Fruit fly (Drosophila melanogaster) whole organism, wandering third instar larva: ENCODE measurements around the gene Tti1.

Experiments
- Abd-B ChIP-seq: fragments of >200 bp; optimal IDR thresholded peaks from 2 replicates; lab custom pipeline; 2017; ENCODE audit warnings: missing biosample characterization, missing genetic modification characterization
- CG9705 ChIP-seq: fragments of 200-800 bp; sonication (Bioruptor generic); optimal IDR thresholded peaks from 2 replicates; lab custom pipeline; 2018; ENCODE audit warnings: missing biosample characterization, mild to moderate bottlenecking, missing genetic modification characterization
- CrebA ChIP-seq: fragments of 200-800 bp; sonication (Bioruptor generic); optimal IDR thresholded peaks from 2 replicates; lab custom pipeline; 2016; ENCODE audit warnings: missing biosample characterization, mild to moderate bottlenecking, missing genetic modification characterization, borderline replicate concordance
- Dfd ChIP-seq: fragments of >200 bp; optimal IDR thresholded peaks from 2 replicates; lab custom pipeline; 2017; ENCODE audit warnings: missing biosample characterization, missing genetic modification characterization
- Dif ChIP-seq: fragments of 200-275, 200-300 bp; sonication (Bioruptor generic); optimal IDR thresholded peaks from 2 replicates; lab custom pipeline; 2018; ENCODE audit warnings: missing biosample characterization, missing genetic modification characterization; ENCODE audit not compliant: partially characterized antibody
- GATAd ChIP-seq: sonication (Bioruptor generic); optimal IDR thresholded peaks from 2 replicates; lab custom pipeline; 2016; ENCODE audit warnings: missing biosample characterization, missing genetic modification characterization
- HLH106 ChIP-seq: fragments of 200-800 bp; optimal IDR thresholded peaks from 3 replicates; lab custom pipeline; 2019; ENCODE audit warnings: missing biosample characterization, mild to moderate bottlenecking, missing genetic modification characterization, moderate library complexity
- Hnf4 ChIP-seq: fragments of 200-800 bp; sonication (Bioruptor generic); optimal IDR thresholded peaks from 2 replicates; lab custom pipeline; 2016; ENCODE audit warnings: missing biosample characterization, mild to moderate bottlenecking, missing genetic modification characterization
- Hr78 ChIP-seq: fragments of >200 bp; optimal IDR thresholded peaks from 2 replicates; lab custom pipeline; 2017; ENCODE audit warnings: missing biosample characterization, missing genetic modification characterization
- Hr83 ChIP-seq: fragments of 200-300 bp; sonication (Bioruptor generic); optimal IDR thresholded peaks from 2 replicates; lab custom pipeline; 2016; ENCODE audit warnings: missing biosample characterization, mild to moderate bottlenecking, missing genetic modification characterization, moderate library complexity; ENCODE audit not compliant: poor library complexity, severe bottlenecking
- Jra ChIP-seq: sonication (Bioruptor generic); optimal IDR thresholded peaks from 2 replicates; lab custom pipeline; 2016; ENCODE audit warnings: missing biosample characterization, missing genetic modification characterization
- Mio ChIP-seq: sonication (Bioruptor generic); optimal IDR thresholded peaks from 2 replicates; lab custom pipeline; 2016; ENCODE audit warnings: missing biosample characterization, missing genetic modification characterization
- Myc ChIP-seq: fragments of >200 bp; optimal IDR thresholded peaks from 2 replicates; lab custom pipeline; 2017
- N ChIP-seq: fragments of >200 bp; optimal IDR thresholded peaks from 2 replicates; lab custom pipeline; 2018; ENCODE audit warnings: missing biosample characterization, missing external identifiers, missing genetic modification characterization
- OdsH ChIP-seq: fragments of 200-800 bp; sonication (Bioruptor generic); optimal IDR thresholded peaks from 2 replicates; lab custom pipeline; 2016; ENCODE audit warnings: missing biosample characterization, mild to moderate bottlenecking, missing genetic modification characterization
- Rel ChIP-seq, 2 experiments: fragments of 200-800 bp; sonication (Bioruptor generic) in 1 of 2; optimal IDR thresholded peaks; 2 replicates in 1 of 2; 3 replicates in 1 of 2; lab custom pipeline; 2016 to 2019; ENCODE audit warnings: mild to moderate bottlenecking in 2 of 2, missing biosample characterization in 2 of 2, missing genetic modification characterization in 2 of 2, moderate library complexity in 1 of 2
- Sp1 ChIP-seq: fragments of 200-800 bp; sonication (Bioruptor generic); optimal IDR thresholded peaks from 3 replicates; lab custom pipeline; 2019; ENCODE audit warnings: missing biosample characterization, mild to moderate bottlenecking, missing genetic modification characterization, moderate library complexity
- br ChIP-seq: fragments of 200-800 bp; sonication (Bioruptor generic); optimal IDR thresholded peaks from 2 replicates; lab custom pipeline; 2016; ENCODE audit warnings: missing biosample characterization, missing genetic modification characterization
- dl ChIP-seq, 2 experiments: fragments of 175-275, 200-275 bp in 1 of 2; fragments of 200-275 bp in 1 of 2; sonication (Bioruptor generic); optimal IDR thresholded peaks; lab custom pipeline; 2018; ENCODE audit warnings: mild to moderate bottlenecking in 2 of 2, missing biosample characterization in 2 of 2, missing genetic modification characterization in 2 of 2, moderate library complexity in 2 of 2; ENCODE audit not compliant: partially characterized antibody in 2 of 2, insufficient read depth in 1 of 2
- dmrt93B ChIP-seq: fragments of 200-800 bp; sonication (Bioruptor generic); optimal IDR thresholded peaks from 2 replicates; lab custom pipeline; 2018; ENCODE audit warnings: missing biosample characterization, mild to moderate bottlenecking, missing genetic modification characterization
- dsf ChIP-seq: sonication (Bioruptor generic); optimal IDR thresholded peaks from 2 replicates; lab custom pipeline; 2016; ENCODE audit warnings: missing biosample characterization, missing genetic modification characterization, borderline replicate concordance
- ey ChIP-seq: fragments of 200-800 bp; sonication (Bioruptor generic); optimal IDR thresholded peaks from 2 replicates; lab custom pipeline; 2016; ENCODE audit warnings: missing biosample characterization, missing genetic modification characterization
- foxo ChIP-seq, 2 experiments: fragments of 200-800 bp; sonication (Bioruptor generic); optimal IDR thresholded peaks; 2 replicates in 1 of 2; 3 replicates in 1 of 2; lab custom pipeline; 2016 to 2017; ENCODE audit warnings: missing biosample characterization in 2 of 2, missing genetic modification characterization in 2 of 2
- jim ChIP-seq: fragments of 175-275, 200-325 bp; sonication (Bioruptor generic); optimal IDR thresholded peaks from 2 replicates; lab custom pipeline; 2016; ENCODE audit warnings: missing biosample characterization, mild to moderate bottlenecking, missing genetic modification characterization
- lola ChIP-seq: fragments of >200 bp; optimal IDR thresholded peaks from 2 replicates; lab custom pipeline; 2017; ENCODE audit warnings: missing biosample characterization, missing genetic modification characterization
- pan ChIP-seq: fragments of >200 bp; optimal IDR thresholded peaks from 2 replicates; lab custom pipeline; 2017
- psq ChIP-seq: fragments of 200-800 bp; sonication (Bioruptor generic); optimal IDR thresholded peaks from 3 replicates; lab custom pipeline; 2017; ENCODE audit warnings: missing biosample characterization, mild to moderate bottlenecking, missing genetic modification characterization, moderate library complexity
- rgr ChIP-seq: fragments of 200-800 bp; sonication (Bioruptor generic); optimal IDR thresholded peaks from 3 replicates; lab custom pipeline; 2016; ENCODE audit warnings: missing biosample characterization, mild to moderate bottlenecking, missing genetic modification characterization
- sv ChIP-seq: fragments of 200-800 bp; sonication (Bioruptor generic); optimal IDR thresholded peaks from 3 replicates; lab custom pipeline; 2016; ENCODE audit warnings: missing biosample characterization, missing genetic modification characterization
- tai ChIP-seq: sonication (Bioruptor generic); optimal IDR thresholded peaks from 2 replicates; lab custom pipeline; 2016; ENCODE audit warnings: missing biosample characterization, missing genetic modification characterization
- usp ChIP-seq: fragments of >200 bp; optimal IDR thresholded peaks from 2 replicates; lab custom pipeline; 2017; ENCODE audit warnings: missing biosample characterization, missing genetic modification characterization

Tti1 gene

dm6 chr3R:9762955-9763931 is 8.8 kb upstream of the Tti1 start, which contains the start of the genes Snap24 and CG8478:
TSS of gene Snap24 (minus strand) at chr3R:9763150.
TSS of gene CG8478 (plus strand) at chr3R:9763650.
- TF ChIP-seq Jra (GFP tag; lab: Kevin White, UChicago) (peak; percentile 64), Myc (lab: Kevin White, UChicago) (peak; percentile 2), N (GFP tag; lab: Kevin White, UChicago) (peak; percentile 8), Dfd (GFP tag; lab: Kevin White, UChicago) (no peak), Rel (GFP tag; optimal IDR thresholded peaks at IDR 0.05; lab: Kevin White, UChicago) (no peak), Rel (tag; optimal IDR thresholded peaks at IDR 0.05; lab: Kevin White, UChicago) (peak; percentile 31)

dm6 chr3R:9759360-9760191 is 5.1 kb upstream of the Tti1 start, which contains the start of gene Mpi:
TSS of gene Mpi (plus strand) at chr3R:9759622.
- TF ChIP-seq jim (GFP tag; lab: Kevin White, UChicago) (no peak), Dif (GFP tag; lab: Kevin White, UChicago) (no peak), sv (GFP tag; lab: Kevin White, UChicago) (no peak), Myc (lab: Kevin White, UChicago) (peak; percentile 79), OdsH (peak; percentile 20)

- TF ChIP-seq Myc (lab: Kevin White, UChicago) (peak; percentile 8), CrebA (GFP tag; lab: Kevin White, UChicago) (no peak)
Observed at dm6 chr3R:9756187-9756586, 1.7 kb upstream of the Tti1 start, which contains the start of the genes Alg12 and Rpt3R. TSS of gene Alg12 (plus strand) at chr3R:9756491. TSS of gene Rpt3R (minus strand) at chr3R:9756510.

dm6 chr3R:9747900-9748663 is 6.4 kb downstream of the Tti1 start:
- no peak for TF ChIP-seq Hnf4
- TF ChIP-seq jim (GFP tag; lab: Kevin White, UChicago): no peak
- no peak for TF ChIP-seq rgr (GFP tag; lab: Kevin White, UChicago)
- no peak for TF ChIP-seq Hr78 (GFP tag; lab: Kevin White, UChicago)

dm6 chr3R:9747875-9747899 is 6.8 kb downstream of the Tti1 start, which contains the start of gene PpD3:
TSS of gene PpD3 (plus strand) at chr3R:9747875.
- no peak for TF ChIP-seq Sp1 (GFP tag; lab: Kevin White, UChicago)
- TF ChIP-seq lola (GFP tag; lab: Kevin White, UChicago): no peak
- TF ChIP-seq CG9705: no peak
- no peak for TF ChIP-seq N (GFP tag; lab: Kevin White, UChicago)
- no peak for TF ChIP-seq tai
- TF ChIP-seq foxo (GFP tag; optimal IDR thresholded peaks at IDR 0.05; lab: Kevin White, UChicago): no peak
- TF ChIP-seq Dfd (GFP tag; lab: Kevin White, UChicago): no peak
- no peak for TF ChIP-seq Hnf4
- no peak for TF ChIP-seq ey (GFP tag; lab: Kevin White, UChicago)
- TF ChIP-seq usp (GFP tag; lab: Kevin White, UChicago): no peak
- TF ChIP-seq CrebA (GFP tag; lab: Kevin White, UChicago): no peak
- TF ChIP-seq Rel (GFP tag; optimal IDR thresholded peaks at IDR 0.05; lab: Kevin White, UChicago): no peak
- TF ChIP-seq Rel (tag; optimal IDR thresholded peaks at IDR 0.05; lab: Kevin White, UChicago): no peak
- TF ChIP-seq psq: no peak
- TF ChIP-seq, all 38 proteins: peak for 0

dm6 chr3R:9747272-9747874 is 7.1 kb downstream of the Tti1 start, which contains the start of gene CG12948:
TSS of gene CG12948 (minus strand) at chr3R:9747744.
- no peak for TF ChIP-seq Hr78 (GFP tag; lab: Kevin White, UChicago)
- TF ChIP-seq dl (GFP tag; optimal IDR thresholded peaks at IDR 0.05; lab: Kevin White, UChicago; ENCODE audit: insufficient read depth in 1 of 2, partially characterized antibody in 2 of 2): no peak
- peak; percentile 51 for TF ChIP-seq ey (GFP tag; lab: Kevin White, UChicago)
- TF ChIP-seq br (GFP tag; lab: Kevin White, UChicago): peak; percentile 80
- no peak for TF ChIP-seq dmrt93B (GFP tag; lab: Kevin White, UChicago)
- peak; percentile 55 for TF ChIP-seq OdsH
- TF ChIP-seq Hr83: no peak
- peak; percentile 74 for TF ChIP-seq CG9705
- no peak for TF ChIP-seq GATAd (GFP tag; lab: Kevin White, UChicago)
- TF ChIP-seq Dif (GFP tag; lab: Kevin White, UChicago): peak; percentile 17
- TF ChIP-seq Mio: no peak
- TF ChIP-seq dsf (GFP tag; lab: Kevin White, UChicago): peak; percentile 10
- no peak for TF ChIP-seq usp (GFP tag; lab: Kevin White, UChicago)
- TF ChIP-seq pan: no peak
- peak; percentile 73 for TF ChIP-seq rgr (GFP tag; lab: Kevin White, UChicago)
- TF ChIP-seq HLH106: peak; percentile 79
- no peak for TF ChIP-seq N (GFP tag; lab: Kevin White, UChicago)
- peak in 1 of 2 experiments; percentile 32 for TF ChIP-seq foxo (GFP tag; optimal IDR thresholded peaks at IDR 0.05; lab: Kevin White, UChicago)
- no peak for TF ChIP-seq jim (GFP tag; lab: Kevin White, UChicago)
- TF ChIP-seq Hnf4: no peak
- no peak for TF ChIP-seq Rel (GFP tag; optimal IDR thresholded peaks at IDR 0.05; lab: Kevin White, UChicago)
- TF ChIP-seq Rel (tag; optimal IDR thresholded peaks at IDR 0.05; lab: Kevin White, UChicago): peak; percentile 65
- no peak for TF ChIP-seq Abd-B (GFP tag; lab: Kevin White, UChicago)
- peak; percentile 50 for TF ChIP-seq Myc (lab: Kevin White, UChicago)
